Worm (Caenorhabditis elegans) whole organism, L4 larva: ENCODE results near the gene pqn-42.

Experiments
- F10B5.3 ChIP-seq: sonication (generic microtip); optimal IDR thresholded peaks from 2 replicates; lab custom pipeline; 2016; ENCODE audit warnings: mild to moderate bottlenecking, missing genetic modification characterization, missing compliant biosample characterization
- F37D6.2 ChIP-seq: sonication (generic microtip); optimal IDR thresholded peaks from 2 replicates; lab custom pipeline; 2016; ENCODE audit warnings: mild to moderate bottlenecking, missing genetic modification characterization, missing compliant biosample characterization
- F44E2.7 ChIP-seq: fragments of 200-800 bp; sonication (Bioruptor generic); IDR thresholded peaks from 2 replicates; pipeline ENCODE4 v2.1.2; 2022; ENCODE audit warnings: missing genetic modification characterization, missing compliant biosample characterization
- R02D3.7 ChIP-seq: fragments of 150-350 bp; sonication (generic microtip); optimal IDR thresholded peaks from 3 replicates; lab custom pipeline; 2014; ENCODE audit warnings: missing biosample characterization, missing genetic modification characterization
- T26A8.4 ChIP-seq: fragments of 200-800 bp; sonication (Bioruptor generic); IDR thresholded peaks from 2 replicates; pipeline ENCODE4 v1.3.6; 2022; ENCODE audit warnings: missing genetic modification characterization, missing compliant biosample characterization
- Y105C5A.15 ChIP-seq: fragments of 200-800 bp; sonication (Bioruptor generic); IDR thresholded peaks from 2 replicates; pipeline ENCODE4 v1.3.6; 2022; ENCODE audit warnings: missing genetic modification characterization, missing compliant biosample characterization
- Y48G9A.11 ChIP-seq: fragments of 200-800 bp; sonication (Bioruptor generic); IDR thresholded peaks from 2 replicates; pipeline ENCODE4 v1.3.6; 2022; ENCODE audit warnings: missing genetic modification reagents, missing genetic modification characterization, missing compliant biosample characterization
- ZK546.5 ChIP-seq, 2 experiments: sonication (generic microtip); optimal IDR thresholded peaks; 2 replicates each; lab custom pipeline; 2017; ENCODE audit warnings: missing biosample characterization in 2 of 2, missing genetic modification characterization in 2 of 2
- aly-2 ChIP-seq: sonication (generic microtip); optimal IDR thresholded peaks from 2 replicates; lab custom pipeline; 2018; ENCODE audit warnings: missing biosample characterization, missing genetic modification characterization
- ama-1 ChIP-seq: fragments of 150-350 bp; optimal IDR thresholded peaks from 2 replicates; lab custom pipeline; 2014; ENCODE audit warnings: inconsistent platforms, mixed read lengths
- attf-4 ChIP-seq: sonication (generic microtip); optimal IDR thresholded peaks from 3 replicates; lab custom pipeline; 2017; ENCODE audit warnings: missing biosample characterization, missing genetic modification characterization
- ceh-28 ChIP-seq: fragments of 150-350 bp; optimal IDR thresholded peaks from 2 replicates; lab custom pipeline; 2014; ENCODE audit warnings: missing biosample characterization, missing genetic modification reagents, missing genetic modification characterization
- ceh-82 ChIP-seq: sonication (generic microtip); optimal IDR thresholded peaks from 2 replicates; lab custom pipeline; 2017; ENCODE audit warnings: missing biosample characterization, missing genetic modification characterization
- daf-8 ChIP-seq: fragments of 200-800 bp; sonication (Bioruptor generic); IDR thresholded peaks from 2 replicates; pipeline ENCODE4 v1.3.6; 2022; ENCODE audit warnings: missing genetic modification characterization, missing compliant biosample characterization
- dmd-9 ChIP-seq: fragments of 200-800 bp; sonication (Bioruptor generic); IDR thresholded peaks from 2 replicates; pipeline ENCODE4 v1.3.6; 2022; ENCODE audit warnings: missing genetic modification reagents, missing genetic modification characterization, missing compliant biosample characterization
- duxl-1 ChIP-seq: sonication (generic microtip); optimal IDR thresholded peaks from 2 replicates; lab custom pipeline; 2016; ENCODE audit warnings: mild to moderate bottlenecking, missing genetic modification characterization, moderate library complexity, missing compliant biosample characterization; ENCODE audit not compliant: poor library complexity
- dve-1 ChIP-seq: sonication (generic microtip); optimal IDR thresholded peaks from 2 replicates; lab custom pipeline; 2017; ENCODE audit warnings: antibody characterized with exemption, mild to moderate bottlenecking, missing genetic modification characterization, missing compliant biosample characterization; ENCODE audit not compliant: insufficient read depth
- egl-27 ChIP-seq: sonication (generic microtip); optimal IDR thresholded peaks from 3 replicates; lab custom pipeline; 2017; ENCODE audit warnings: missing biosample characterization, missing genetic modification reagents, missing genetic modification characterization
- hlh-30 ChIP-seq: sonication (generic microtip); optimal IDR thresholded peaks from 2 replicates; lab custom pipeline; 2017; ENCODE audit warnings: antibody characterized with exemption, mild to moderate bottlenecking, missing genetic modification characterization, missing compliant biosample characterization; ENCODE audit not compliant: insufficient read depth
- lin-13 ChIP-seq: fragments of 150-350 bp; optimal IDR thresholded peaks from 2 replicates; lab custom pipeline; 2014; ENCODE audit warnings: missing biosample characterization, missing genetic modification reagents, missing genetic modification characterization
- lin-38 ChIP-seq: fragments of 200-800 bp; sonication (Bioruptor generic); IDR thresholded peaks from 2 replicates; pipeline ENCODE4 v1.3.6; 2022; ENCODE audit warnings: missing genetic modification reagents, missing genetic modification characterization, missing compliant biosample characterization
- lsy-2 ChIP-seq, 2 experiments: fragments of 150-350 bp in 1 of 2; sonication (generic microtip) in 1 of 2; optimal IDR thresholded peaks; 2 replicates each; lab custom pipeline; 2014 to 2017; ENCODE audit warnings: missing biosample characterization in 2 of 2, missing genetic modification characterization in 2 of 2
- madf-9 ChIP-seq: fragments of 200-800 bp; sonication (Bioruptor generic); conservative IDR thresholded peaks from 2 replicates; pipeline ENCODE4 v1.3.6; 2022; ENCODE audit warnings: missing genetic modification reagents, missing genetic modification characterization, missing compliant biosample characterization
- mes-2 ChIP-seq: sonication (generic microtip); optimal IDR thresholded peaks from 2 replicates; lab custom pipeline; 2016; ENCODE audit warnings: missing genotype, mild to moderate bottlenecking, missing genetic modification characterization, missing compliant biosample characterization; ENCODE audit not compliant: poor library complexity, severe bottlenecking
- nhr-10 ChIP-seq: fragments of 150-350 bp; optimal IDR thresholded peaks from 2 replicates; lab custom pipeline; 2014; ENCODE audit warnings: missing biosample characterization, missing genetic modification characterization
- nhr-102 ChIP-seq: sonication (generic microtip); optimal IDR thresholded peaks from 2 replicates; lab custom pipeline; 2016; ENCODE audit warnings: mild to moderate bottlenecking, missing genetic modification characterization, moderate library complexity, missing compliant biosample characterization
- nhr-11 ChIP-seq: fragments of 150-350 bp; optimal IDR thresholded peaks from 2 replicates; lab custom pipeline; 2014; ENCODE audit warnings: missing biosample characterization, missing genetic modification characterization
- nhr-111 ChIP-seq: fragments of 200-800 bp; sonication (Bioruptor generic); optimal IDR thresholded peaks from 2 replicates; lab custom pipeline; 2018; ENCODE audit warnings: mild to moderate bottlenecking, missing genetic modification characterization, missing compliant biosample characterization
- nhr-25 ChIP-seq: sonication (generic microtip); optimal IDR thresholded peaks from 2 replicates; lab custom pipeline; 2017; ENCODE audit warnings: missing genetic modification characterization, mild to moderate bottlenecking, missing compliant biosample characterization, antibody characterized with exemption, moderate library complexity, borderline replicate concordance; ENCODE audit not compliant: insufficient read depth
- nhr-28 ChIP-seq: fragments of 150-350 bp; optimal IDR thresholded peaks from 2 replicates; lab custom pipeline; 2014; ENCODE audit warnings: missing biosample characterization, missing genetic modification characterization
- nhr-48 ChIP-seq: sonication (generic microtip); optimal IDR thresholded peaks from 2 replicates; lab custom pipeline; 2016; ENCODE audit warnings: mild to moderate bottlenecking, missing genetic modification characterization, missing compliant biosample characterization
- pha-4 ChIP-seq, 2 experiments: fragments of 150-350 bp in 1 of 2; fragments of 200-800 bp in 1 of 2; sonication (Bioruptor generic) in 1 of 2; IDR thresholded peaks in 1 of 2; optimal IDR thresholded peaks in 1 of 2; 2 replicates each; pipeline versions ENCODE4 v1.3.6 to Lab custom; 2014 to 2022; ENCODE audit warnings: missing genetic modification characterization in 2 of 2, missing genetic modification reagents in 2 of 2, missing biosample characterization in 1 of 2, missing compliant biosample characterization in 1 of 2
- pqm-1 ChIP-seq: sonication (generic microtip); optimal IDR thresholded peaks from 2 replicates; lab custom pipeline; 2017; ENCODE audit warnings: missing biosample characterization, missing genetic modification characterization
- set-16 ChIP-seq: fragments of 200-800 bp; sonication (Bioruptor generic); IDR thresholded peaks from 2 replicates; pipeline ENCODE4 v1.3.6; 2022; ENCODE audit warnings: missing genetic modification reagents, missing genetic modification characterization, missing compliant biosample characterization
- spr-1 ChIP-seq: sonication (generic microtip); optimal IDR thresholded peaks from 2 replicates; lab custom pipeline; 2016; ENCODE audit warnings: mild to moderate bottlenecking, missing genetic modification characterization, missing compliant biosample characterization
- spr-3 ChIP-seq: fragments of 200-800 bp; sonication (Bioruptor generic); optimal IDR thresholded peaks from 2 replicates; lab custom pipeline; 2018; ENCODE audit warnings: mild to moderate bottlenecking, missing genetic modification characterization, missing compliant biosample characterization
- tra-1 ChIP-seq: fragments of 200-800 bp; sonication (Bioruptor generic); IDR thresholded peaks from 2 replicates; pipeline ENCODE4 v1.3.6; 2022; ENCODE audit warnings: missing genetic modification reagents, missing genetic modification characterization, missing compliant biosample characterization
- unc-130 ChIP-seq: sonication (generic microtip); optimal IDR thresholded peaks from 2 replicates; lab custom pipeline; 2016; ENCODE audit warnings: missing genetic modification reagents, missing genetic modification characterization, missing compliant biosample characterization
- unc-39 ChIP-seq: sonication (generic microtip); optimal IDR thresholded peaks from 2 replicates; lab custom pipeline; 2017; ENCODE audit warnings: missing biosample characterization, missing genetic modification characterization
- unc-62 ChIP-seq, 3 experiments: fragments of 150-350 bp in 1 of 3; sonication (generic microtip); optimal IDR thresholded peaks in 2 of 3; peaks in 1 of 3; 1 replicate in 1 of 3; 2 replicates in 2 of 3; lab custom pipeline; 2014 to 2017; ENCODE audit warnings: missing biosample characterization in 3 of 3, missing genetic modification characterization in 3 of 3, missing genetic modification reagents in 3 of 3, missing genotype in 1 of 3
- zag-1 ChIP-seq: fragments of 150-350 bp; optimal IDR thresholded peaks from 2 replicates; lab custom pipeline; 2014; ENCODE audit warnings: missing biosample characterization, missing genetic modification characterization
- zfp-2 ChIP-seq: sonication (generic microtip); optimal IDR thresholded peaks from 2 replicates; lab custom pipeline; 2016; ENCODE audit warnings: mild to moderate bottlenecking, missing genetic modification characterization, missing compliant biosample characterization
- zip-2 ChIP-seq: fragments of 150-350 bp; optimal IDR thresholded peaks from 2 replicates; lab custom pipeline; 2014; ENCODE audit warnings: missing biosample characterization, missing genetic modification characterization
- ztf-7 ChIP-seq: fragments of 150-350 bp; optimal IDR thresholded peaks from 2 replicates; lab custom pipeline; 2014; ENCODE audit warnings: missing biosample characterization, missing genetic modification characterization

pqn-42 gene

DNA sequence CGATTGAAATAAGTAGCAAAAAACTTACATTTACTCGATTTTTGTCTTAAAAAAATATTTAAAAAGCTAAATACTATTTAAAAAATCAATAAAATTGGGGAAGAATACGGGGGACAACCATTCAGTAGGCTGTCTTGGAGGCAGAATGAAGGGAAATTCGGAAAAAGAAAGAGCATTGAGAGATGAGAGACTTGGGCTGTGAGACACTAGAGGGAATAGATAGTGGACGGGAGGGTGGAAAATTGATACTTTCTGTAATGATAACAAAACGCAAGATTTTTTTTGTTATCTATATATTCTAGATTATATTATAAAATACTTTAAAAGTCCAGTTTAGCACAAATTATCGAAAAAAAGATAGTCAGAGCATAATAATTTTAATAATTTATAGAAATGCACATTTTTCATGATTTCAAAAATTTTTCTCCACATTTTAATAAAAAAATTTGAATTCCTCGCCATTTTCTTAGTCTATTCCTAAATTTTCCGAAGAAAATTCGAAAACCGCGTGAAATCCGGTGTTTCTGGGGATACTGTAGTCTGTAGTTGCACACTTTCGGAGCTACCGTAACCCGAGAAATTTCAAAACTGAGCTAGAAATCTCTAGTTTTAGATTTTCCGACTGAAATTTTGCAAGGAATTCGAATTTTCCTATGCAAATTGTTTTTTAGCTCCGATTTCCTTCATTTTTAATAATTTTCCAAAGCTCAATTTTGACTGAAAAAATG lies 45.1 kb upstream of the pqn-42 start (continued):
- TF ChIP-seq nhr-25 (tag; lab: Kevin White, UChicago) (no peak), ama-1 (lab: Kevin White, UChicago) (no peak), F44E2.7 (GFP tag; lab: Robert Waterston, UW) (no peak), ceh-28 (tag; lab: Kevin White, UChicago) (no peak), nhr-11 (tag; lab: Kevin White, UChicago) (no peak), F37D6.2 (tag; lab: Kevin White, UChicago) (no peak), unc-62 (GFP tag; optimal IDR thresholded peaks at IDR 0.05 in 1 of 2; lab: Kevin White, UChicago) (no peak), unc-62 (tag; optimal IDR thresholded peaks at IDR 0.05; lab: Kevin White, UChicago) (no peak), aly-2 (tag; lab: Kevin White, UChicago) (no peak), zag-1 (no peak), hlh-30 (tag; lab: Kevin White, UChicago) (no peak), mes-2 (tag; lab: Kevin White, UChicago) (no peak), nhr-28 (tag; lab: Kevin White, UChicago) (peak; percentile 54), Y48G9A.11 (GFP tag; lab: Robert Waterston, UW) (peak; percentile 36; the same call in 1 of the 2 replicates), daf-8 (GFP tag; lab: Robert Waterston, UW) (no peak), dve-1 (tag; lab: Kevin White, UChicago) (peak; percentile 17), attf-4 (tag; lab: Kevin White, UChicago) (no peak), lin-13 (GFP tag; lab: Kevin White, UChicago) (no peak), tra-1 (GFP tag; lab: Robert Waterston, UW) (no peak), spr-3 (GFP tag; lab: Kevin White, UChicago) (no peak), spr-1 (no peak), ztf-7 (no peak), F10B5.3 (tag; lab: Kevin White, UChicago) (no peak), nhr-10 (tag; lab: Kevin White, UChicago) (no peak), Y105C5A.15 (no peak), unc-39 (tag; lab: Kevin White, UChicago) (no peak), pqm-1 (tag; lab: Kevin White, UChicago) (peak; percentile 47), nhr-102 (tag; lab: Kevin White, UChicago) (no peak), ceh-82 (tag; lab: Kevin White, UChicago) (no peak), zip-2 (no peak), ZK546.5 (tag; optimal IDR thresholded peaks at IDR 0.05; lab: Kevin White, UChicago) (no peak), set-16 (GFP tag; lab: Robert Waterston, UW) (no peak), R02D3.7 (tag; lab: Kevin White, UChicago) (no peak), nhr-111 (GFP tag; lab: Kevin White, UChicago) (no peak), dmd-9 (GFP tag; lab: Robert Waterston, UW) (no peak), lsy-2 (tag; optimal IDR thresholded peaks at IDR 0.05; lab: Kevin White, UChicago) (no peak), duxl-1 (tag; lab: Kevin White, UChicago) (peak; percentile 96), T26A8.4 (no peak), nhr-48 (tag; lab: Kevin White, UChicago) (no peak), zfp-2 (tag; lab: Kevin White, UChicago) (no peak), lin-38 (GFP tag; lab: Robert Waterston, UW) (no peak), egl-27 (tag; lab: Kevin White, UChicago) (no peak), madf-9 (GFP tag; lab: Robert Waterston, UW) (no peak), unc-130 (GFP tag; lab: Kevin White, UChicago) (no peak), pha-4 (GFP tag; IDR thresholded peaks at IDR 0.05; lab: Robert Waterston, UW) (no peak), pha-4 (tag; optimal IDR thresholded peaks at IDR 0.05; lab: Kevin White, UChicago) (no peak)
